Worm (Caenorhabditis elegans) whole organism, midembryonic: ENCODE results near the gene lpr-2.

Experiments used
- T22C8.4 ChIP-seq: fragments of 200-800 bp; sonication (Bioruptor generic); IDR thresholded peaks from 2 replicates; pipeline ENCODE4 v1.3.6; 2022; ENCODE audit warnings: missing genetic modification characterization, missing compliant biosample characterization
- cog-1 ChIP-seq: sonication (generic microtip); optimal IDR thresholded peaks from 2 replicates; lab custom pipeline; 2016; ENCODE audit warnings: missing genetic modification characterization, missing compliant biosample characterization
- flt-1 ChIP-seq: fragments of 200-800 bp; sonication (Bioruptor generic); IDR thresholded peaks from 2 replicates; pipeline ENCODE4 v1.3.6; 2022; ENCODE audit warnings: missing genetic modification characterization, missing compliant biosample characterization
- klf-2 ChIP-seq: fragments of 200-800 bp; sonication (Bioruptor generic); conservative IDR thresholded peaks from 2 replicates; pipeline ENCODE4 v1.3.6; 2022; ENCODE audit warnings: missing genetic modification reagents, missing genetic modification characterization, missing compliant biosample characterization
- ref-1 ChIP-seq: fragments of 200-800 bp; sonication (Bioruptor generic); conservative IDR thresholded peaks from 2 replicates; pipeline ENCODE4 v1.3.6; 2022; ENCODE audit warnings: missing genetic modification reagents, missing genetic modification characterization, missing compliant biosample characterization
- tab-1 ChIP-seq: fragments of 200-800 bp; sonication (Bioruptor generic); IDR thresholded peaks from 2 replicates; pipeline ENCODE4 v1.3.6; 2022; ENCODE audit warnings: missing genetic modification characterization, missing compliant biosample characterization
- ztf-23 ChIP-seq: fragments of 200-800 bp; sonication (Bioruptor generic); IDR thresholded peaks from 2 replicates; pipeline ENCODE4 v1.3.6; 2022; ENCODE audit warnings: missing genetic modification reagents, missing genetic modification characterization, missing compliant biosample characterization

ce11 chrIV:11796818-11797217 lies 17.8 kb downstream of the lpr-2 start:
- TF ChIP-seq flt-1 (GFP tag; lab: Robert Waterston, UW): no peak
- TF ChIP-seq T22C8.4: no peak
- TF ChIP-seq klf-2: no peak
- TF ChIP-seq cog-1 (tag; lab: Kevin White, UChicago): no peak
- TF ChIP-seq tab-1 (GFP tag; lab: Robert Waterston, UW): no peak
- TF ChIP-seq ref-1 (GFP tag; lab: Robert Waterston, UW): no peak
- TF ChIP-seq ztf-23 (GFP tag; lab: Robert Waterston, UW): no peak
